Worm (Caenorhabditis elegans) whole organism, L1 larva: Measurements from ENCODE around the gene F43C1.5.

Source experiments
- C16A3.4 ChIP-seq: fragments of 150-350 bp; optimal IDR thresholded peaks from 2 replicates; lab custom pipeline; 2014; ENCODE audit warnings: missing biosample characterization, missing genetic modification characterization
- C34B4.2 ChIP-seq: sonication (generic microtip); optimal IDR thresholded peaks from 2 replicates; lab custom pipeline; 2017; ENCODE audit warnings: mild to moderate bottlenecking, missing genetic modification characterization, missing compliant biosample characterization
- aha-1 ChIP-seq: fragments of 150-350 bp; optimal IDR thresholded peaks from 2 replicates; lab custom pipeline; 2014; ENCODE audit warnings: missing biosample characterization, missing genetic modification characterization
- aly-2 ChIP-seq: fragments of 150-350 bp; optimal IDR thresholded peaks from 2 replicates; lab custom pipeline; 2014; ENCODE audit warnings: missing biosample characterization, missing genetic modification characterization
- blmp-1 ChIP-seq: fragments of 150-350 bp; optimal IDR thresholded peaks from 2 replicates; lab custom pipeline; 2014; ENCODE audit warnings: missing biosample characterization, missing genetic modification characterization
- ceh-63 ChIP-seq: fragments of 200-800 bp; sonication (Bioruptor generic); optimal IDR thresholded peaks from 2 replicates; lab custom pipeline; 2018; ENCODE audit warnings: mild to moderate bottlenecking, missing genetic modification characterization, missing compliant biosample characterization
- ceh-8 ChIP-seq: fragments of 200-800 bp; sonication (Bioruptor generic); optimal IDR thresholded peaks from 2 replicates; lab custom pipeline; 2018; ENCODE audit warnings: mild to moderate bottlenecking, missing genetic modification characterization, moderate library complexity, missing compliant biosample characterization
- ceh-88 ChIP-seq: fragments of 200-800 bp; sonication (Bioruptor generic); IDR thresholded peaks from 2 replicates; pipeline ENCODE4 v1.3.6; 2022; ENCODE audit warnings: missing genetic modification characterization, missing compliant biosample characterization
- dpl-1 ChIP-seq, 3 experiments: fragments of 150-350 bp in 2 of 3; sonication (generic microtip) in 1 of 3; optimal IDR thresholded peaks; 2 replicates each; lab custom pipeline; 2014 to 2017; ENCODE audit warnings: missing biosample characterization in 3 of 3, missing genetic modification characterization in 3 of 3, missing genetic modification reagents in 3 of 3
- dsc-1 ChIP-seq: sonication (generic microtip); optimal IDR thresholded peaks from 2 replicates; lab custom pipeline; 2016; ENCODE audit warnings: mild to moderate bottlenecking, missing genetic modification characterization, missing compliant biosample characterization
- efl-1 ChIP-seq, 4 experiments: fragments of 150-350 bp; optimal IDR thresholded peaks in 3 of 4; peaks in 1 of 4; 1 replicate in 1 of 4; 2 replicates in 3 of 4; lab custom pipeline; 2014; ENCODE audit warnings: missing biosample characterization in 2 of 4, missing genetic modification characterization in 2 of 4, missing genetic modification reagents in 2 of 4
- efl-3 ChIP-seq: fragments of 200-800 bp; sonication (Bioruptor generic); optimal IDR thresholded peaks from 2 replicates; lab custom pipeline; 2018; ENCODE audit warnings: mild to moderate bottlenecking, missing genetic modification characterization, missing compliant biosample characterization
- elt-2 ChIP-seq: sonication (generic microtip); optimal IDR thresholded peaks from 2 replicates; lab custom pipeline; 2016; ENCODE audit warnings: missing genetic modification characterization, mild to moderate bottlenecking, inconsistent platforms, missing compliant biosample characterization, missing genetic modification reagents
- elt-3 ChIP-seq, 6 experiments: fragments of 150-350 bp in 1 of 6; sonication (generic microtip); optimal IDR thresholded peaks; 2 replicates each; lab custom pipeline; 2017 to 2018; ENCODE audit warnings: missing biosample characterization in 6 of 6, missing genetic modification characterization in 6 of 6, inconsistent platforms in 1 of 6
- fkh-8 ChIP-seq: sonication (generic microtip); optimal IDR thresholded peaks from 2 replicates; lab custom pipeline; 2016; ENCODE audit warnings: mild to moderate bottlenecking, missing genetic modification characterization, missing compliant biosample characterization
- grh-1 ChIP-seq: fragments of 200-800 bp; sonication (Bioruptor generic); IDR thresholded peaks from 2 replicates; pipeline ENCODE4 v1.3.6; 2022; ENCODE audit warnings: missing genetic modification reagents, missing genetic modification characterization, missing compliant biosample characterization
- hlh-17 ChIP-seq: fragments of 200-800 bp; sonication (Bioruptor generic); optimal IDR thresholded peaks from 2 replicates; lab custom pipeline; 2018; ENCODE audit warnings: missing genetic modification characterization, mild to moderate bottlenecking, missing compliant biosample characterization, moderate library complexity, borderline replicate concordance
- hlh-4 ChIP-seq: sonication (generic microtip); optimal IDR thresholded peaks from 2 replicates; lab custom pipeline; 2016; ENCODE audit warnings: mild to moderate bottlenecking, missing genetic modification characterization, missing compliant biosample characterization
- hpl-2 ChIP-seq: fragments of 150-350 bp; optimal IDR thresholded peaks from 2 replicates; lab custom pipeline; 2014; ENCODE audit warnings: missing biosample characterization, missing genetic modification reagents, missing genetic modification characterization
- lin-13 ChIP-seq: fragments of 150-350 bp; optimal IDR thresholded peaks from 2 replicates; lab custom pipeline; 2014; ENCODE audit warnings: missing biosample characterization, missing genetic modification reagents, missing genetic modification characterization
- lin-14 ChIP-seq: fragments of 200-800 bp; sonication (Bioruptor generic); optimal IDR thresholded peaks from 2 replicates; lab custom pipeline; 2018; ENCODE audit warnings: mild to moderate bottlenecking, missing genetic modification characterization, moderate library complexity, missing compliant biosample characterization
- lin-35 ChIP-seq, 2 experiments: fragments of 150-350 bp; optimal IDR thresholded peaks; 2 replicates each; lab custom pipeline; 2014; ENCODE audit warnings: missing biosample characterization in 2 of 2, missing genetic modification characterization in 2 of 2, missing genetic modification reagents in 2 of 2
- lsy-2 ChIP-seq, 2 experiments: fragments of 150-350 bp; optimal IDR thresholded peaks; 2 replicates each; lab custom pipeline; 2014; ENCODE audit warnings: missing biosample characterization in 2 of 2, missing genetic modification characterization in 2 of 2
- mab-9 ChIP-seq: fragments of 200-800 bp; sonication (Bioruptor generic); IDR thresholded peaks from 2 replicates; pipeline ENCODE4 v1.3.6; 2022; ENCODE audit warnings: missing genetic modification reagents, missing genetic modification characterization, missing compliant biosample characterization
- mep-1 ChIP-seq: fragments of 150-350 bp; optimal IDR thresholded peaks from 2 replicates; lab custom pipeline; 2014; ENCODE audit warnings: missing biosample characterization, missing genetic modification characterization
- nhr-19 ChIP-seq: fragments of 200-800 bp; sonication (Bioruptor generic); conservative IDR thresholded peaks from 2 replicates; pipeline ENCODE4 v1.3.6; 2022; ENCODE audit warnings: missing genetic modification characterization, missing compliant biosample characterization
- nhr-20 ChIP-seq: sonication (generic microtip); optimal IDR thresholded peaks from 2 replicates; lab custom pipeline; 2016; ENCODE audit warnings: mild to moderate bottlenecking, missing genetic modification characterization, missing compliant biosample characterization
- nhr-28 ChIP-seq: fragments of 150-350 bp; optimal IDR thresholded peaks from 2 replicates; lab custom pipeline; 2014; ENCODE audit warnings: missing biosample characterization, missing genetic modification characterization
- nhr-47 ChIP-seq: sonication (generic microtip); optimal IDR thresholded peaks from 2 replicates; lab custom pipeline; 2016; ENCODE audit warnings: mild to moderate bottlenecking, missing genetic modification characterization, moderate library complexity, missing compliant biosample characterization
- nhr-71 ChIP-seq: sonication (generic microtip); optimal IDR thresholded peaks from 2 replicates; lab custom pipeline; 2016; ENCODE audit warnings: mild to moderate bottlenecking, missing genetic modification characterization, moderate library complexity, missing compliant biosample characterization
- nhr-76 ChIP-seq: sonication (generic microtip); optimal IDR thresholded peaks from 2 replicates; lab custom pipeline; 2017; ENCODE audit warnings: missing biosample characterization, missing genetic modification characterization
- nhr-77 ChIP-seq: fragments of 150-350 bp; optimal IDR thresholded peaks from 2 replicates; lab custom pipeline; 2014; ENCODE audit warnings: missing biosample characterization, missing genetic modification characterization
- nhr-84 ChIP-seq: sonication (generic microtip); optimal IDR thresholded peaks from 2 replicates; lab custom pipeline; 2017; ENCODE audit warnings: missing biosample characterization, missing genetic modification characterization
- nhr-85 ChIP-seq: sonication (generic microtip); peaks from one replicate; lab custom pipeline; 2016; ENCODE audit warnings: missing genetic modification characterization, inconsistent platforms, missing compliant biosample characterization
- nhr-90 ChIP-seq: sonication (generic microtip); optimal IDR thresholded peaks from 2 replicates; lab custom pipeline; 2016; ENCODE audit warnings: mild to moderate bottlenecking, missing genetic modification characterization, missing compliant biosample characterization; ENCODE audit not compliant: poor library complexity
- pag-3 ChIP-seq: sonication (generic microtip); optimal IDR thresholded peaks from 2 replicates; lab custom pipeline; 2017; ENCODE audit warnings: missing genetic modification characterization, mild to moderate bottlenecking, missing compliant biosample characterization, antibody characterized with exemption, borderline replicate concordance; ENCODE audit not compliant: insufficient read depth
- pax-3 ChIP-seq: fragments of 200-800 bp; sonication (Bioruptor generic); optimal IDR thresholded peaks from 2 replicates; lab custom pipeline; 2018; ENCODE audit warnings: mild to moderate bottlenecking, missing genetic modification characterization, moderate library complexity, missing compliant biosample characterization
- rnt-1 ChIP-seq: sonication (generic microtip); optimal IDR thresholded peaks from 2 replicates; lab custom pipeline; 2016; ENCODE audit warnings: mild to moderate bottlenecking, missing genetic modification characterization, moderate library complexity, missing compliant biosample characterization
- skn-1 ChIP-seq: fragments of 150-350 bp; optimal IDR thresholded peaks from 2 replicates; lab custom pipeline; 2014; ENCODE audit warnings: missing biosample characterization, missing genetic modification characterization
- snu-23 ChIP-seq: sonication (generic microtip); optimal IDR thresholded peaks from 2 replicates; lab custom pipeline; 2016; ENCODE audit warnings: missing genetic modification characterization, missing compliant biosample characterization
- sptf-1 ChIP-seq: fragments of 150-350 bp; optimal IDR thresholded peaks from 2 replicates; lab custom pipeline; 2014; ENCODE audit warnings: missing biosample characterization, missing genetic modification characterization
- swsn-7 ChIP-seq: sonication (generic microtip); optimal IDR thresholded peaks from 2 replicates; lab custom pipeline; 2016; ENCODE audit warnings: missing genetic modification characterization, missing compliant biosample characterization
- tbx-2 ChIP-seq: sonication (generic microtip); optimal IDR thresholded peaks from 2 replicates; lab custom pipeline; 2016; ENCODE audit warnings: missing genetic modification characterization, missing compliant biosample characterization
- tlp-1 ChIP-seq: fragments of 150-350 bp; optimal IDR thresholded peaks from 2 replicates; lab custom pipeline; 2014; ENCODE audit warnings: missing biosample characterization, missing genetic modification characterization
- unc-62 ChIP-seq: fragments of 150-350 bp; optimal IDR thresholded peaks from 2 replicates; lab custom pipeline; 2014; ENCODE audit warnings: missing biosample characterization, missing genetic modification reagents, missing genetic modification characterization
- unc-98 ChIP-seq: fragments of 200-800 bp; sonication (Bioruptor generic); IDR thresholded peaks from 2 replicates; pipeline ENCODE4 v1.3.6; 2022; ENCODE audit warnings: missing genetic modification characterization, missing compliant biosample characterization

Gene F43C1.5

ce11 chrIII:4234642-4235295 lies 5.8 kb downstream of the F43C1.5 start:
- no peak for TF ChIP-seq nhr-76 (tag; lab: Kevin White, UChicago)
- TF ChIP-seq rnt-1 (tag; lab: Kevin White, UChicago) = no peak
- TF ChIP-seq fkh-8 (tag; lab: Kevin White, UChicago) = peak; percentile 29
- peak; percentile 93 for TF ChIP-seq nhr-20
- TF ChIP-seq nhr-71 (tag; lab: Kevin White, UChicago) = peak; percentile 14
- TF ChIP-seq efl-1 (optimal IDR thresholded peaks at IDR 0.05; lab: Kevin White, UChicago) = no peak
- TF ChIP-seq efl-1 (GFP tag; optimal IDR thresholded peaks at IDR 0.05 in 1 of 2; lab: Kevin White, UChicago) = peak; percentile 4 to 21
- peak; percentile 67 for TF ChIP-seq ceh-8

- TF ChIP-seq dsc-1 (no peak), lin-13 (peak; percentile 95), lin-35 (GFP tag; optimal IDR thresholded peaks at IDR 0.05; lab: Kevin White, UChicago) (peak in 1 of 2 experiments; percentile 45), efl-1 (optimal IDR thresholded peaks at IDR 0.05; lab: Kevin White, UChicago) (peak; percentile 31 to 54), efl-1 (GFP tag; optimal IDR thresholded peaks at IDR 0.05 in 1 of 2; lab: Kevin White, UChicago) (peak in 1 of 2 experiments; percentile 90), blmp-1 (tag; lab: Kevin White, UChicago) (peak; percentile 92), snu-23 (GFP tag; lab: Kevin White, UChicago) (peak; percentile 53), nhr-28 (no peak), elt-3 (tag; optimal IDR thresholded peaks at IDR 0.05; lab: Kevin White, UChicago) (peak in 2 of 6 experiments; percentile 12 to 30), swsn-7 (tag; lab: Kevin White, UChicago) (peak; percentile 11), nhr-19 (GFP tag; lab: Robert Waterston, UW) (peak; percentile 20; the same call in 1 of the 2 replicates), tbx-2 (tag; lab: Kevin White, UChicago) (peak; percentile 33), nhr-90 (tag; lab: Kevin White, UChicago) (peak; percentile 19), nhr-71 (tag; lab: Kevin White, UChicago) (peak; percentile 63), aha-1 (tag; lab: Kevin White, UChicago) (no peak), nhr-85 (tag; lab: Kevin White, UChicago) (peak; percentile 94), grh-1 (GFP tag; lab: Robert Waterston, UW) (0 out of 2 replicates have a peak, but pooled peaks have one; percentile 27), nhr-47 (peak; percentile 14), C16A3.4 (peak; percentile 31), mep-1 (tag; lab: Kevin White, UChicago) (peak; percentile 29), lsy-2 (tag; optimal IDR thresholded peaks at IDR 0.05; lab: Kevin White, UChicago) (peak in 1 of 2 experiments; percentile 45), nhr-77 (tag; lab: Kevin White, UChicago) (no peak), tlp-1 (tag; lab: Kevin White, UChicago) (no peak), hlh-4 (tag; lab: Kevin White, UChicago) (no peak), mab-9 (GFP tag; lab: Robert Waterston, UW) (no peak), nhr-20 (peak; percentile 84), unc-98 (GFP tag; lab: Robert Waterston, UW) (no peak), lin-14 (GFP tag; lab: Kevin White, UChicago) (peak; percentile 61), unc-62 (GFP tag; lab: Kevin White, UChicago) (no peak), hlh-17 (GFP tag; lab: Kevin White, UChicago) (no peak), hpl-2 (GFP tag; lab: Kevin White, UChicago) (no peak)
Measured at ce11 chrIII:4236178-4236577, 7.2 kb downstream of the F43C1.5 start.

DNA sequence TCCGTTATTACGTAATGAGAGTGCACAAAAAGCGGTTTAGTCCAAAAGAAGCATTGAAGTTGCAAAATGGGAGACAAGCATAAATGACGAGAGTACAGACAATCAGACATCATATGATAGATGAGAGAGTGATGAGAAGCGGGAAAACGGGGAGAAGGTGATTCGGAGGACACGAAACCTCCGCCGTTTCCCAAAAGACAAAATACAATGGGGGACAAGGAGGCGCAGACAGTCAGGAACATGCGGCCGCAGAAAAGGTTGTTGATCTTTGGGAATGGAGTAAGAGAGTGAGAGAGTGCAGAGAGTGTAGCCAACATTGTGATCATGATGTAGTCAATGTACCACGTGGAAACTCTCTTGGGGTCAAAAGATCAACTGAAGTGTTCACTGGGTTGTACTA lies 8.7 kb downstream of the F43C1.5 start:
- no peak for TF ChIP-seq nhr-84 (tag; lab: Kevin White, UChicago)
- TF ChIP-seq skn-1 (tag; lab: Kevin White, UChicago) = peak; percentile 80
- TF ChIP-seq aly-2 (tag; lab: Kevin White, UChicago) = no peak
- no peak for TF ChIP-seq ceh-63
- TF ChIP-seq nhr-47 = peak; percentile 94
- TF ChIP-seq ceh-88 = peak; percentile 65; the same call in 1 of the 2 replicates
- TF ChIP-seq dsc-1 = peak; percentile 85
- no peak for TF ChIP-seq pag-3 (tag; lab: Kevin White, UChicago)
- TF ChIP-seq hlh-17 (GFP tag; lab: Kevin White, UChicago) = no peak
- peak; percentile 100 for TF ChIP-seq nhr-20
- TF ChIP-seq sptf-1 = no peak
- no peak for TF ChIP-seq C34B4.2 (tag; lab: Kevin White, UChicago)
- peak; percentile 89 for TF ChIP-seq blmp-1 (tag; lab: Kevin White, UChicago)
- TF ChIP-seq lin-35 (GFP tag; optimal IDR thresholded peaks at IDR 0.05; lab: Kevin White, UChicago) = peak; percentile 79 to 87
- peak; percentile 64 to 75 (median 68) for TF ChIP-seq dpl-1 (GFP tag; optimal IDR thresholded peaks at IDR 0.05; lab: Kevin White, UChicago)
- peak; percentile 90 for TF ChIP-seq elt-2 (tag; lab: Kevin White, UChicago)
- no peak for TF ChIP-seq efl-3 (GFP tag; lab: Kevin White, UChicago)
- peak; percentile 80 for TF ChIP-seq pax-3 (tag; lab: Kevin White, UChicago)
